Worm (Caenorhabditis elegans): Measurements from ENCODE around the gene unc-60.

The unc-60 gene

DNA sequence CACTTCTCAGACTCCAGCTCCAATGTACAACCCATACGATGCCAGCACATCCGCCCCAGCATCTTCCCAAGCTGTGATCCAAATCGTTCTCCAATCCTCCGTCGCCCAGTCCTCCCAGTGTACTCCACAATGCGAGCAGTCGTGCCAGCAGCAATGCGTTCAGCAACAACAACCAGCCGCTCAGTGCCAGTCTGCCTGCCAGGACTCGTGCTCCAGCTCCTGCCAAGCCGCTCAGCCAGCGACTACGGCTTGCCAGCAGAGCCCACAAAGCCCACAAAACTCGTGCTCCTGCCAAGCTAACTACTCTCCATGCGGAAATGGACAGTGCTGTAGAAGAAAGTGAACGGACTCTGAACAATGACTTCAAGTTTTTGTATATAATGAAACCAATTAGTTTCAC lies 9.0 kb upstream of the unc-60 start:
- peak; percentile 81 for TF ChIP-seq zfh-2 (GFP tag; conservative IDR thresholded peaks at IDR 0.05)
- peak; percentile 81 for TF ChIP-seq egrh-3 (GFP tag; IDR thresholded peaks at IDR 0.05)
- TF ChIP-seq xnd-1 (tag; optimal IDR thresholded peaks at IDR 0.05): no peak
- no peak for TF ChIP-seq sptf-2 (GFP tag; optimal IDR thresholded peaks at IDR 0.05)
- 0 out of 2 replicates have a peak, but pooled peaks have one; percentile 18 for TF ChIP-seq F37B4.10 (GFP tag; IDR thresholded peaks at IDR 0.05)
- TF ChIP-seq K12H6.12 (tag; optimal IDR thresholded peaks at IDR 0.05): no peak
- TF ChIP-seq fkh-3 (tag; optimal IDR thresholded peaks at IDR 0.05): peak; percentile 39

DNA sequence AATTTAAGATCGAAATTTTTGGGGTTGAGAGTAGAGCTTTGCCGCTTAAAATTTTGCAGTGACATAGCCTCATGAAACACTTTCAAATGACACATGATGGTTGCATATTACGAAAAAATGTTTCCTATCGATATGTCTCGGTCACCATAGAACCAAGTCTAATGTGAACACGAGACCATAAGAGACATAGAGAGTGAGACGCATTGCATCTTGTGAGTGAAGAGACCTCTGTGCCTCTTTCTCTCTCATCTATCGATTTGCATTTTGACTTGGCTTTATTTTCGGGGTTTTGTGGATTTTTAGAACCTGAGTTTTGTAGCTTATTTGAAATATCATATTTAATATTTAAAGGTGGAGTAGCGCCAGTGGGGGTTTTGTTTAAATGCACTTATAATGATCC lies 7.9 kb upstream of the unc-60 start:
- TF ChIP-seq nfyb-1 (GFP tag; IDR thresholded peaks at IDR 0.05) (no peak), hmg-1.2 (GFP tag; IDR thresholded peaks at IDR 0.05) (peak; percentile 34; the same call in 1 of the 2 replicates), F49E8.2 (tag; optimal IDR thresholded peaks at IDR 0.05; ENCODE audit: insufficient read depth) (no peak), him-1 (tag; optimal IDR thresholded peaks at IDR 0.05) (no peak), ets-4 (GFP tag; optimal IDR thresholded peaks at IDR 0.05) (no peak), ceh-58 (GFP tag; IDR thresholded peaks at IDR 0.05) (no peak), egrh-3 (GFP tag; IDR thresholded peaks at IDR 0.05) (no peak), nhr-80 (tag; optimal IDR thresholded peaks at IDR 0.05) (peak; percentile 43), egl-44 (GFP tag; IDR thresholded peaks at IDR 0.05) (no peak), cebp-1 (GFP tag; IDR thresholded peaks at IDR 0.05) (no peak), cebp-1 (tag; optimal IDR thresholded peaks at IDR 0.05) (peak; percentile 65), attf-5 (GFP tag; optimal IDR thresholded peaks at IDR 0.05) (peak; percentile 58)

DNA sequence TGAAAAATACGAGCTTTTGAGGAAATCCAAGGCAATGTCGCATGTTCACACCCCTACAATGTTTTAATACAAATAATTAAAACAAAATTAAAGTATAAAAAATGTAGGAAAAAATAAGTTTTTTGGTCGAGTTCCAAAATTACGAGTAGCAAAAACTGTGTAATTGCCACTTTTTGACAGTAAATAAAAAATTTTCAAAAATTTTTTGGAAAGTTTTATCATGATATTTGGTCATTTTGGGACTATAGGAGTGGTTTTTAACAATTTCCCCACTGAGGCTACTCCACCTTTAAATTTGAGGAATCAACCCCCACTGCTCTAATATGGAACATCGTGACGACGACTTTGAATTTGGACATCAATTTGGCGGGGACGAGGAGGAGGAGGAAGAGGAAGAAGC lies 7.4 kb upstream of the unc-60 start, which contains the start of gene gid-8:
gid-8 (plus strand) TSS at position 301 of the 400 bp plus-strand sequence.
- TF ChIP-seq aptf-3 (GFP tag; IDR thresholded peaks at IDR 0.05): no peak
- no peak for TF ChIP-seq attf-3 (GFP tag; conservative IDR thresholded peaks at IDR 0.05)
- TF ChIP-seq ztf-3 (GFP tag; optimal IDR thresholded peaks at IDR 0.05): no peak
- TF ChIP-seq gei-17 (GFP tag; optimal IDR thresholded peaks at IDR 0.05): no peak
- TF ChIP-seq xnd-1 (tag; optimal IDR thresholded peaks at IDR 0.05): no peak
- no peak for TF ChIP-seq attf-6 (GFP tag; IDR thresholded peaks at IDR 0.05)
- TF ChIP-seq zfh-2 (GFP tag; conservative IDR thresholded peaks at IDR 0.05): no peak
- no peak for TF ChIP-seq madf-6 (GFP tag; IDR thresholded peaks at IDR 0.05)
- no peak for TF ChIP-seq pha-4 (tag; optimal IDR thresholded peaks at IDR 0.05)
- TF ChIP-seq lsy-27 (tag; optimal IDR thresholded peaks at IDR 0.05; ENCODE audit: borderline replicate concordance, insufficient read depth): no peak
- no peak for TF ChIP-seq fkh-3 (tag; optimal IDR thresholded peaks at IDR 0.05)
- TF ChIP-seq dpff-1 (tag; optimal IDR thresholded peaks at IDR 0.05): no peak
- TF ChIP-seq lsl-1 (GFP tag; optimal IDR thresholded peaks at IDR 0.05): no peak
- no peak for TF ChIP-seq nhr-179 (tag; optimal IDR thresholded peaks at IDR 0.05)

- TF ChIP-seq lsy-27 (tag; optimal IDR thresholded peaks at IDR 0.05; ENCODE audit: borderline replicate concordance, insufficient read depth) (no peak), snpc-3.4 (tag; optimal IDR thresholded peaks at IDR 0.05) (no peak), egrh-3 (GFP tag; IDR thresholded peaks at IDR 0.05) (no peak), F39B2.1 (GFP tag; IDR thresholded peaks at IDR 0.05) (no peak), ceh-58 (GFP tag; IDR thresholded peaks at IDR 0.05) (no peak), ztf-18 (tag; optimal IDR thresholded peaks at IDR 0.05) (no peak)
Measured at ce11 chrV:1468905-1469304, 6.0 kb upstream of the unc-60 start.

Measured in whole organism, young adult.